Worm (Caenorhabditis elegans) whole organism, L2 larva: ENCODE measurements around the gene lipl-3.

Source experiments
- C34F6.9 ChIP-seq: fragments of 150-350 bp; optimal IDR thresholded peaks from 2 replicates; lab custom pipeline; 2014; ENCODE audit warnings: missing biosample characterization, missing genetic modification characterization
- F13H6.1 ChIP-seq: sonication (generic microtip); optimal IDR thresholded peaks from 2 replicates; lab custom pipeline; 2016; ENCODE audit warnings: missing genetic modification characterization, missing compliant biosample characterization
- R02D3.7 ChIP-seq: fragments of 150-350 bp; optimal IDR thresholded peaks from 2 replicates; lab custom pipeline; 2014; ENCODE audit warnings: missing biosample characterization, missing genetic modification characterization
- Y55F3AM.14 ChIP-seq: fragments of 200-800 bp; sonication (Bioruptor generic); optimal IDR thresholded peaks from 2 replicates; lab custom pipeline; 2018; ENCODE audit warnings: mild to moderate bottlenecking, missing genetic modification characterization, missing compliant biosample characterization
- ZK546.5 ChIP-seq: sonication (generic microtip); optimal IDR thresholded peaks from 2 replicates; lab custom pipeline; 2017; ENCODE audit warnings: missing biosample characterization, missing genetic modification characterization
- alr-1 ChIP-seq: fragments of 150-350 bp; optimal IDR thresholded peaks from 2 replicates; lab custom pipeline; 2014; ENCODE audit warnings: missing biosample characterization, missing genetic modification characterization
- aly-2 ChIP-seq: fragments of 150-350 bp; optimal IDR thresholded peaks from 2 replicates; lab custom pipeline; 2014; ENCODE audit warnings: missing biosample characterization, missing genetic modification characterization
- ama-1 ChIP-seq: fragments of 150-350 bp; optimal IDR thresholded peaks from 2 replicates; lab custom pipeline; 2018; ENCODE audit warnings: inconsistent platforms
- blmp-1 ChIP-seq: sonication (generic microtip); optimal IDR thresholded peaks from 2 replicates; lab custom pipeline; 2017; ENCODE audit warnings: missing genetic modification characterization, mild to moderate bottlenecking, missing compliant biosample characterization, antibody characterized with exemption, moderate library complexity; ENCODE audit not compliant: insufficient read depth
- ceh-16 ChIP-seq: fragments of 150-350 bp; optimal IDR thresholded peaks from 2 replicates; lab custom pipeline; 2014; ENCODE audit warnings: missing biosample characterization, missing genetic modification characterization
- ceh-82 ChIP-seq: fragments of 150-350 bp; optimal IDR thresholded peaks from 2 replicates; lab custom pipeline; 2014; ENCODE audit warnings: missing biosample characterization, missing genetic modification characterization
- egl-27 ChIP-seq: sonication (generic microtip); optimal IDR thresholded peaks from 3 replicates; lab custom pipeline; 2017; ENCODE audit warnings: missing biosample characterization, missing genetic modification reagents, missing genetic modification characterization
- elt-1 ChIP-seq: fragments of 150-350 bp; optimal IDR thresholded peaks from 2 replicates; lab custom pipeline; 2014; ENCODE audit warnings: missing biosample characterization, missing genetic modification characterization
- elt-3 ChIP-seq: sonication (generic microtip); optimal IDR thresholded peaks from 2 replicates; lab custom pipeline; 2017; ENCODE audit warnings: missing biosample characterization, missing genetic modification characterization
- fos-1 ChIP-seq: fragments of 150-350 bp; optimal IDR thresholded peaks from 2 replicates; lab custom pipeline; 2014; ENCODE audit warnings: missing biosample characterization, missing genetic modification characterization
- gmeb-1 ChIP-seq: fragments of 150-350 bp; optimal IDR thresholded peaks from 2 replicates; lab custom pipeline; 2014; ENCODE audit warnings: missing biosample characterization, missing genetic modification characterization
- lin-11 ChIP-seq: fragments of 150-350 bp; sonication (generic microtip); optimal IDR thresholded peaks from 2 replicates; lab custom pipeline; 2014; ENCODE audit warnings: missing biosample characterization, missing genetic modification characterization, inconsistent platforms, mixed read lengths
- lin-13 ChIP-seq: fragments of 150-350 bp; optimal IDR thresholded peaks from 2 replicates; lab custom pipeline; 2014; ENCODE audit warnings: missing biosample characterization, missing genetic modification reagents, missing genetic modification characterization
- lin-39 ChIP-seq: fragments of 150-350 bp; optimal IDR thresholded peaks from 2 replicates; lab custom pipeline; 2014; ENCODE audit warnings: missing biosample characterization, missing genetic modification reagents, missing genetic modification characterization
- lsy-2 ChIP-seq, 2 experiments: fragments of 150-350 bp in 1 of 2; sonication (generic microtip) in 1 of 2; optimal IDR thresholded peaks; 2 replicates each; lab custom pipeline; 2014 to 2017; ENCODE audit warnings: missing biosample characterization in 2 of 2, missing genetic modification characterization in 2 of 2
- mab-5 ChIP-seq: fragments of 150-350 bp; optimal IDR thresholded peaks from 2 replicates; lab custom pipeline; 2014; ENCODE audit warnings: missing biosample characterization, missing genetic modification characterization
- mbf-1 ChIP-seq: sonication (generic microtip); optimal IDR thresholded peaks from 2 replicates; lab custom pipeline; 2017; ENCODE audit warnings: missing biosample characterization, missing genetic modification characterization
- nhr-11 ChIP-seq: fragments of 150-350 bp; optimal IDR thresholded peaks from 2 replicates; lab custom pipeline; 2014; ENCODE audit warnings: missing biosample characterization, missing genetic modification characterization
- nhr-12 ChIP-seq: fragments of 150-350 bp; optimal IDR thresholded peaks from 2 replicates; lab custom pipeline; 2014; ENCODE audit warnings: missing biosample characterization, missing genetic modification characterization
- nhr-129 ChIP-seq: fragments of 150-350 bp; optimal IDR thresholded peaks from 2 replicates; lab custom pipeline; 2014; ENCODE audit warnings: missing biosample characterization, missing genetic modification characterization
- nhr-23 ChIP-seq: fragments of 150-350 bp; optimal IDR thresholded peaks from 2 replicates; lab custom pipeline; 2014; ENCODE audit warnings: missing biosample characterization, missing genetic modification reagents, missing genetic modification characterization
- nhr-237 ChIP-seq: fragments of 150-350 bp; optimal IDR thresholded peaks from 2 replicates; lab custom pipeline; 2014; ENCODE audit warnings: missing biosample characterization, missing genetic modification characterization
- nhr-25 ChIP-seq: fragments of 150-350 bp; sonication (generic microtip); optimal IDR thresholded peaks from 3 replicates; lab custom pipeline; 2014; ENCODE audit warnings: missing biosample characterization, missing genetic modification characterization
- nhr-6 ChIP-seq: fragments of 150-350 bp; optimal IDR thresholded peaks from 2 replicates; lab custom pipeline; 2014; ENCODE audit warnings: missing biosample characterization, missing genetic modification characterization
- peb-1 ChIP-seq: fragments of 150-350 bp; optimal IDR thresholded peaks from 2 replicates; lab custom pipeline; 2014; ENCODE audit warnings: missing biosample characterization, missing genetic modification characterization
- sem-4 ChIP-seq: fragments of 150-350 bp; optimal IDR thresholded peaks from 2 replicates; lab custom pipeline; 2014; ENCODE audit warnings: missing biosample characterization, missing genetic modification reagents, missing genetic modification characterization
- sma-3 ChIP-seq: sonication (generic microtip); optimal IDR thresholded peaks from 2 replicates; lab custom pipeline; 2016; ENCODE audit warnings: missing genetic modification reagents, missing genetic modification characterization, missing compliant biosample characterization
- unc-55 ChIP-seq: fragments of 150-350 bp; sonication (generic microtip); optimal IDR thresholded peaks from 3 replicates; lab custom pipeline; 2014; ENCODE audit warnings: missing biosample characterization, missing genetic modification reagents, missing genetic modification characterization
- unc-62 ChIP-seq: fragments of 150-350 bp; optimal IDR thresholded peaks from 2 replicates; lab custom pipeline; 2014; ENCODE audit warnings: missing biosample characterization, missing genetic modification reagents, missing genetic modification characterization
- zag-1 ChIP-seq: fragments of 150-350 bp; optimal IDR thresholded peaks from 2 replicates; lab custom pipeline; 2014; ENCODE audit warnings: missing biosample characterization, missing genetic modification characterization
- ztf-1 ChIP-seq: fragments of 200-800 bp; sonication (Bioruptor generic); conservative IDR thresholded peaks from 2 replicates; pipeline ENCODE4 v1.3.6; 2022; ENCODE audit warnings: missing genetic modification characterization, missing compliant biosample characterization
- ztf-11 ChIP-seq: sonication (generic microtip); optimal IDR thresholded peaks from 2 replicates; lab custom pipeline; 2017; ENCODE audit warnings: missing biosample characterization, missing genetic modification characterization
- ztf-4 ChIP-seq: fragments of 150-350 bp; optimal IDR thresholded peaks from 2 replicates; lab custom pipeline; 2014; ENCODE audit warnings: missing biosample characterization, missing genetic modification characterization

lipl-3 gene

ce11 chrV:519445-519844 is 4.6 kb downstream of the lipl-3 start, which contains the start of gene nhr-210:
TSS of gene nhr-210 (minus strand) at chrV:519545.
- no peak for TF ChIP-seq lin-39 (tag; lab: Kevin White, UChicago)
- no peak for TF ChIP-seq elt-1
- TF ChIP-seq zag-1 (tag; lab: Kevin White, UChicago): no peak
- TF ChIP-seq alr-1 (tag; lab: Kevin White, UChicago): no peak
- TF ChIP-seq ZK546.5 (tag; lab: Kevin White, UChicago): no peak
- TF ChIP-seq nhr-12 (tag; lab: Kevin White, UChicago): no peak
- no peak for TF ChIP-seq gmeb-1 (tag; lab: Kevin White, UChicago)
- no peak for TF ChIP-seq nhr-129 (tag; lab: Kevin White, UChicago)
- no peak for TF ChIP-seq ceh-16 (tag; lab: Kevin White, UChicago)
- no peak for TF ChIP-seq mab-5 (tag; lab: Kevin White, UChicago)
- TF ChIP-seq ama-1 (lab: Kevin White, UChicago): no peak
- TF ChIP-seq C34F6.9 (tag; lab: Kevin White, UChicago): no peak
- no peak for TF ChIP-seq mbf-1 (tag; lab: Kevin White, UChicago)
- TF ChIP-seq unc-62 (GFP tag; lab: Kevin White, UChicago): no peak
- TF ChIP-seq ztf-11: no peak
- no peak for TF ChIP-seq lin-13
- no peak for TF ChIP-seq F13H6.1 (tag; lab: Kevin White, UChicago)
- no peak for TF ChIP-seq lin-11 (tag; lab: Kevin White, UChicago)
- TF ChIP-seq, all 48 proteins: peak for 0

- TF ChIP-seq unc-62 (GFP tag; lab: Kevin White, UChicago): no peak
- no peak for TF ChIP-seq ama-1 (lab: Kevin White, UChicago)
- no peak for TF ChIP-seq ztf-11
- TF ChIP-seq blmp-1: no peak
- no peak for TF ChIP-seq ceh-82 (tag; lab: Kevin White, UChicago)
- no peak for TF ChIP-seq nhr-23 (tag; lab: Kevin White, UChicago)
- no peak for TF ChIP-seq fos-1 (tag; lab: Kevin White, UChicago)
- TF ChIP-seq unc-55: no peak
- TF ChIP-seq aly-2 (tag; lab: Kevin White, UChicago): no peak
- TF ChIP-seq C34F6.9 (tag; lab: Kevin White, UChicago): no peak
- TF ChIP-seq nhr-25 (tag; lab: Kevin White, UChicago): no peak
- no peak for TF ChIP-seq mab-5 (tag; lab: Kevin White, UChicago)
- TF ChIP-seq lsy-2 (tag; optimal IDR thresholded peaks at IDR 0.05; lab: Kevin White, UChicago): no peak
- no peak for TF ChIP-seq alr-1 (tag; lab: Kevin White, UChicago)
- TF ChIP-seq ceh-16 (tag; lab: Kevin White, UChicago): no peak
- TF ChIP-seq nhr-237 (tag; lab: Kevin White, UChicago): no peak
- TF ChIP-seq egl-27: no peak
- TF ChIP-seq, all 48 proteins: peak for 0
Observed at ce11 chrV:512420-512819, 11.6 kb downstream of the lipl-3 start, which contains the start of gene srh-37. TSS of gene srh-37 (minus strand) at chrV:512520.

ce11 chrV:505191-505590 is 18.8 kb downstream of the lipl-3 start, which contains the start of gene srlf-19:
TSS of gene srlf-19 (plus strand) at chrV:505491.
- TF ChIP-seq Y55F3AM.14 (GFP tag; lab: Kevin White, UChicago) (no peak), peb-1 (tag; lab: Kevin White, UChicago) (no peak), egl-27 (no peak), gmeb-1 (tag; lab: Kevin White, UChicago) (no peak), blmp-1 (no peak), unc-62 (GFP tag; lab: Kevin White, UChicago) (no peak), ztf-1 (GFP tag; lab: Robert Waterston, UW) (no peak), elt-3 (tag; lab: Kevin White, UChicago) (no peak), F13H6.1 (tag; lab: Kevin White, UChicago) (no peak), aly-2 (tag; lab: Kevin White, UChicago) (no peak), nhr-237 (tag; lab: Kevin White, UChicago) (no peak), nhr-12 (tag; lab: Kevin White, UChicago) (no peak), ceh-16 (tag; lab: Kevin White, UChicago) (no peak), zag-1 (tag; lab: Kevin White, UChicago) (no peak), sem-4 (tag; lab: Kevin White, UChicago) (no peak), mab-5 (tag; lab: Kevin White, UChicago) (no peak), ztf-4 (tag; lab: Kevin White, UChicago) (no peak), alr-1 (tag; lab: Kevin White, UChicago) (no peak), nhr-11 (tag; lab: Kevin White, UChicago) (no peak)

- TF ChIP-seq R02D3.7 (tag; lab: Kevin White, UChicago) (no peak), elt-3 (tag; lab: Kevin White, UChicago) (no peak), gmeb-1 (tag; lab: Kevin White, UChicago) (no peak), nhr-237 (tag; lab: Kevin White, UChicago) (no peak), nhr-6 (tag; lab: Kevin White, UChicago) (no peak), alr-1 (tag; lab: Kevin White, UChicago) (no peak), sma-3 (GFP tag; lab: Kevin White, UChicago) (no peak), sem-4 (tag; lab: Kevin White, UChicago) (no peak), zag-1 (tag; lab: Kevin White, UChicago) (no peak), fos-1 (tag; lab: Kevin White, UChicago) (no peak), ceh-16 (tag; lab: Kevin White, UChicago) (no peak), nhr-23 (tag; lab: Kevin White, UChicago) (no peak), ztf-1 (GFP tag; lab: Robert Waterston, UW) (no peak), unc-62 (GFP tag; lab: Kevin White, UChicago) (no peak), F13H6.1 (tag; lab: Kevin White, UChicago) (no peak), peb-1 (tag; lab: Kevin White, UChicago) (no peak), ztf-4 (tag; lab: Kevin White, UChicago) (no peak)
Observed at ce11 chrV:503728-504127, 20.3 kb downstream of the lipl-3 start, which contains the start of gene srlf-35. TSS of gene srlf-35 (plus strand) at chrV:504028.
